Fruit fly (Drosophila melanogaster): ENCODE measurements around the gene Srlp.

Gene Srlp

dm6 chr3R:12401672-12402296 lies 32.1 kb upstream of the Srlp start, which contains the start of gene DNAlig3:
TSS of gene DNAlig3 (minus strand) at chr3R:12401839.
- TF ChIP-seq svp (GFP tag), result no peak
- no peak for TF ChIP-seq Gug (GFP tag; IDR thresholded peaks at IDR 0.05)
- no peak for TF ChIP-seq CG3032 (tag; optimal IDR thresholded peaks at IDR 0.05)
- TF ChIP-seq Met (GFP tag; optimal IDR thresholded peaks at IDR 0.05), result no peak
- TF ChIP-seq CG6854 (GFP tag; optimal IDR thresholded peaks at IDR 0.05), result peak; percentile 51
- no peak for TF ChIP-seq fd59A (GFP tag; optimal IDR thresholded peaks at IDR 0.05)
- no peak for TF ChIP-seq Lpt (GFP tag; optimal IDR thresholded peaks at IDR 0.05)
- TF ChIP-seq Blimp-1 (GFP tag; optimal IDR thresholded peaks at IDR 0.05), result no peak
- TF ChIP-seq topi (GFP tag; optimal IDR thresholded peaks at IDR 0.05), result no peak
- TF ChIP-seq CG8119 (GFP tag; IDR thresholded peaks at IDR 0.05), result no peak
- TF ChIP-seq Ets96B (tag; optimal IDR thresholded peaks at IDR 0.05), result no peak
- TF ChIP-seq pdm3 (GFP tag; optimal IDR thresholded peaks at IDR 0.05), result no peak
- TF ChIP-seq fkh (GFP tag; optimal IDR thresholded peaks at IDR 0.05), result peak; percentile 98
- no peak for TF ChIP-seq CG6276 (GFP tag; optimal IDR thresholded peaks at IDR 0.05)

- TF ChIP-seq CG8632 (GFP tag; optimal IDR thresholded peaks at IDR 0.05) (peak; percentile 97), Smox (GFP tag; optimal IDR thresholded peaks at IDR 0.05) (peak; percentile 96), CG6854 (GFP tag; optimal IDR thresholded peaks at IDR 0.05) (peak; percentile 99), OdsH (GFP tag; optimal IDR thresholded peaks at IDR 0.05) (peak; percentile 95), CG10631 (GFP tag; optimal IDR thresholded peaks at IDR 0.05) (peak; percentile 91), CG8319 (GFP tag; optimal IDR thresholded peaks at IDR 0.05) (peak; percentile 94), Ets21C (GFP tag; optimal IDR thresholded peaks at IDR 0.05) (peak; percentile 92), dsx (GFP tag; optimal IDR thresholded peaks at IDR 0.05; ENCODE audit: poor library complexity, severe bottlenecking) (peak; percentile 98), vri (GFP tag; optimal IDR thresholded peaks at IDR 0.05) (peak; percentile 95), Sox15 (GFP tag; optimal IDR thresholded peaks at IDR 0.05) (peak; percentile 90), esn (GFP tag; optimal IDR thresholded peaks at IDR 0.05) (peak; percentile 98), fd85E (GFP tag; optimal IDR thresholded peaks at IDR 0.05) (peak; percentile 97), Hr39 (GFP tag; optimal IDR thresholded peaks at IDR 0.05) (peak; percentile 94), Gug (GFP tag; IDR thresholded peaks at IDR 0.05) (peak; percentile 85), Sox102F (GFP tag; optimal IDR thresholded peaks at IDR 0.05) (peak; percentile 98), CG7368 (GFP tag; optimal IDR thresholded peaks at IDR 0.05) (peak; percentile 98), CG11294 (GFP tag; IDR thresholded peaks at IDR 0.05) (peak; percentile 75), CG34406 (GFP tag; optimal IDR thresholded peaks at IDR 0.05) (peak; percentile 97), CG1621 (tag; optimal IDR thresholded peaks at IDR 0.05) (peak; percentile 94), Ets96B (tag; optimal IDR thresholded peaks at IDR 0.05) (peak; percentile 98), CG32006 (GFP tag; optimal IDR thresholded peaks at IDR 0.05) (peak; percentile 92), dac (GFP tag; optimal IDR thresholded peaks at IDR 0.05) (peak; percentile 86), salr (GFP tag; optimal IDR thresholded peaks at IDR 0.05) (peak in 1 of 2 experiments; percentile 94), acj6 (GFP tag; optimal IDR thresholded peaks at IDR 0.05) (peak; percentile 93), CG6808 (GFP tag; optimal IDR thresholded peaks at IDR 0.05) (peak; percentile 95), Eip78C (GFP tag) (peak; percentile 99), Eip75B (GFP tag; optimal IDR thresholded peaks at IDR 0.05) (peak; percentile 95), Sox14 (GFP tag; optimal IDR thresholded peaks at IDR 0.05) (peak; percentile 96), CG11762 (GFP tag; optimal IDR thresholded peaks at IDR 0.05; ENCODE audit: insufficient read depth) (peak; percentile 99), cyc (GFP tag; optimal IDR thresholded peaks at IDR 0.05) (peak; percentile 99), topi (GFP tag; optimal IDR thresholded peaks at IDR 0.05) (peak; percentile 100), Met (GFP tag; optimal IDR thresholded peaks at IDR 0.05) (peak; percentile 97), fd59A (GFP tag; optimal IDR thresholded peaks at IDR 0.05) (peak; percentile 91), pdm3 (GFP tag; optimal IDR thresholded peaks at IDR 0.05) (peak; percentile 93), net (GFP tag; optimal IDR thresholded peaks at IDR 0.05) (peak; percentile 94), CG8119 (GFP tag; IDR thresholded peaks at IDR 0.05) (peak; percentile 94), CG3032 (tag; optimal IDR thresholded peaks at IDR 0.05) (peak; percentile 98), CG6276 (GFP tag; optimal IDR thresholded peaks at IDR 0.05) (peak; percentile 94), CG11902 (GFP tag; optimal IDR thresholded peaks at IDR 0.05) (peak; percentile 96), lz (GFP tag; optimal IDR thresholded peaks at IDR 0.05) (peak; percentile 97), Hr38 (GFP tag; optimal IDR thresholded peaks at IDR 0.05) (no peak), Eip93F (GFP tag; optimal IDR thresholded peaks at IDR 0.05) (peak; percentile 96), CG6163 (GFP tag; IDR thresholded peaks at IDR 0.05) (peak; percentile 100), CG31627 (GFP tag; optimal IDR thresholded peaks at IDR 0.05) (peak; percentile 96)
Observed at dm6 chr3R:12402935-12403334, 31.0 kb upstream of the Srlp start.
